Worm (Caenorhabditis elegans) whole organism, young adult: ENCODE measurements around the gene K08H10.10.
A peak's percentile ranks its signal among the peaks of the same experiment; 100 is the strongest.

Experiments used
- B0019.2 ChIP-seq: fragments of 200-800 bp; sonication (Bioruptor generic); conservative IDR thresholded peaks from 2 replicates; pipeline ENCODE4 v1.3.6; 2022; ENCODE audit warnings: missing genetic modification reagents, missing genetic modification characterization, missing compliant biosample characterization
- B0261.1 ChIP-seq: sonication (generic microtip); optimal IDR thresholded peaks from 2 replicates; lab custom pipeline; 2016; ENCODE audit warnings: mild to moderate bottlenecking, missing genetic modification characterization, moderate library complexity, missing compliant biosample characterization
- B0336.3 ChIP-seq: fragments of 200-800 bp; sonication (Bioruptor generic); IDR thresholded peaks from 2 replicates; pipeline ENCODE4 v1.3.6; 2022; ENCODE audit warnings: missing genetic modification characterization, missing compliant biosample characterization
- F33H1.4 ChIP-seq: fragments of 200-800 bp; sonication (Bioruptor generic); IDR thresholded peaks from 2 replicates; pipeline ENCODE4 v1.3.6; 2022; ENCODE audit warnings: missing genetic modification reagents, missing genetic modification characterization, missing compliant biosample characterization
- F37B4.10 ChIP-seq: fragments of 200-800 bp; sonication (Bioruptor generic); IDR thresholded peaks from 2 replicates; pipeline ENCODE4 v1.3.6; 2022; ENCODE audit warnings: missing genetic modification characterization, missing compliant biosample characterization
- F49E8.2 ChIP-seq: sonication (generic microtip); optimal IDR thresholded peaks from 3 replicates; lab custom pipeline; 2017; ENCODE audit warnings: missing genetic modification characterization, mild to moderate bottlenecking, missing compliant biosample characterization, antibody characterized with exemption, moderate library complexity; ENCODE audit not compliant: insufficient read depth
- F52B5.7 ChIP-seq: sonication (generic microtip); optimal IDR thresholded peaks from 2 replicates; lab custom pipeline; 2016; ENCODE audit warnings: mild to moderate bottlenecking, missing genetic modification characterization, missing compliant biosample characterization
- T26A5.8 ChIP-seq: sonication (generic microtip); optimal IDR thresholded peaks from 2 replicates; lab custom pipeline; 2016; ENCODE audit warnings: missing genetic modification characterization, missing compliant biosample characterization
- Y53F4B.3 ChIP-seq: fragments of 200-800 bp; sonication (Bioruptor generic); IDR thresholded peaks from 2 replicates; pipeline ENCODE4 v1.3.6; 2022; ENCODE audit warnings: missing genetic modification reagents, missing genetic modification characterization, missing compliant biosample characterization
- Y56A3A.18 ChIP-seq: fragments of 200-800 bp; sonication (Bioruptor generic); IDR thresholded peaks from 2 replicates; pipeline ENCODE4 v1.3.6; 2022; ENCODE audit warnings: missing genetic modification reagents, missing genetic modification characterization, missing compliant biosample characterization
- Y79H2A.3 ChIP-seq: fragments of 200-800 bp; sonication (Bioruptor generic); conservative IDR thresholded peaks from 2 replicates; pipeline ENCODE4 v1.3.6; 2022; ENCODE audit warnings: missing genetic modification reagents, missing genetic modification characterization, missing compliant biosample characterization
- athp-1 ChIP-seq: sonication (generic microtip); optimal IDR thresholded peaks from 2 replicates; lab custom pipeline; 2017; ENCODE audit warnings: mild to moderate bottlenecking, missing genetic modification characterization, missing compliant biosample characterization
- attf-5 ChIP-seq: fragments of 200-800 bp; sonication (Bioruptor generic); optimal IDR thresholded peaks from 2 replicates; lab custom pipeline; 2018; ENCODE audit warnings: mild to moderate bottlenecking, missing genetic modification characterization, missing compliant biosample characterization
- ceh-100 ChIP-seq: fragments of 200-800 bp; sonication (Bioruptor generic); IDR thresholded peaks from 2 replicates; pipeline ENCODE4 v1.3.6; 2022; ENCODE audit warnings: missing genetic modification reagents, missing genetic modification characterization, missing compliant biosample characterization
- ceh-58 ChIP-seq: fragments of 200-800 bp; sonication (Bioruptor generic); IDR thresholded peaks from 2 replicates; pipeline ENCODE4 v1.3.6; 2022; ENCODE audit warnings: missing genetic modification characterization, missing compliant biosample characterization
- dpff-1 ChIP-seq: sonication (generic microtip); optimal IDR thresholded peaks from 2 replicates; lab custom pipeline; 2017; ENCODE audit warnings: mild to moderate bottlenecking, missing genetic modification characterization, missing compliant biosample characterization
- dpl-1 ChIP-seq: fragments of 150-350 bp; optimal IDR thresholded peaks from 2 replicates; lab custom pipeline; 2014; ENCODE audit warnings: missing biosample characterization, missing genetic modification reagents, missing genetic modification characterization
- egrh-3 ChIP-seq: fragments of 200-800 bp; sonication (Bioruptor generic); IDR thresholded peaks from 2 replicates; pipeline ENCODE4 v1.3.6; 2022; ENCODE audit warnings: missing genetic modification reagents, missing genetic modification characterization, missing compliant biosample characterization
- ekl-4 ChIP-seq: fragments of 200-800 bp; sonication (Bioruptor generic); IDR thresholded peaks from 2 replicates; pipeline ENCODE4 v1.3.6; 2022; ENCODE audit warnings: missing genetic modification reagents, missing genetic modification characterization, missing compliant biosample characterization
- fkh-3 ChIP-seq: sonication (generic microtip); optimal IDR thresholded peaks from 2 replicates; lab custom pipeline; 2016; ENCODE audit warnings: mild to moderate bottlenecking, missing genetic modification characterization, missing compliant biosample characterization
- hlh-26 ChIP-seq: fragments of 200-800 bp; sonication (Bioruptor generic); conservative IDR thresholded peaks from 2 replicates; pipeline ENCODE4 v1.3.6; 2022; ENCODE audit warnings: missing genetic modification reagents, missing genetic modification characterization, missing compliant biosample characterization
- hmg-1.2 ChIP-seq: fragments of 200-800 bp; sonication (Bioruptor generic); IDR thresholded peaks from 2 replicates; pipeline ENCODE4 v1.3.6; 2022; ENCODE audit warnings: missing genetic modification reagents, missing genetic modification characterization, missing compliant biosample characterization
- hsf-1 ChIP-seq: fragments of 200-800 bp; sonication (Bioruptor generic); IDR thresholded peaks from 2 replicates; pipeline ENCODE4 v1.3.6; 2022; ENCODE audit warnings: missing genetic modification reagents, missing genetic modification characterization, missing compliant biosample characterization
- let-526 ChIP-seq: fragments of 200-800 bp; sonication (Bioruptor generic); IDR thresholded peaks from 2 replicates; pipeline ENCODE4 v1.3.6; 2022; ENCODE audit warnings: missing genetic modification reagents, missing genetic modification characterization, missing compliant biosample characterization
- madf-10 ChIP-seq: sonication (generic microtip); optimal IDR thresholded peaks from 2 replicates; lab custom pipeline; 2016; ENCODE audit warnings: mild to moderate bottlenecking, missing genetic modification characterization, missing compliant biosample characterization
- madf-6 ChIP-seq: fragments of 200-800 bp; sonication (Bioruptor generic); IDR thresholded peaks from 2 replicates; pipeline ENCODE4 v1.3.6; 2022; ENCODE audit warnings: missing genetic modification reagents, missing genetic modification characterization, missing compliant biosample characterization
- mcd-1 ChIP-seq: fragments of 200-800 bp; sonication (Bioruptor generic); IDR thresholded peaks from 2 replicates; pipeline ENCODE4 v1.3.6; 2022; ENCODE audit warnings: missing genetic modification reagents, missing genetic modification characterization, missing compliant biosample characterization
- mel-28 ChIP-seq: sonication (generic microtip); optimal IDR thresholded peaks from 2 replicates; lab custom pipeline; 2016; ENCODE audit warnings: borderline replicate concordance, mild to moderate bottlenecking, missing genetic modification characterization, missing compliant biosample characterization
- mxl-1 ChIP-seq: sonication (generic microtip); optimal IDR thresholded peaks from 2 replicates; lab custom pipeline; 2016; ENCODE audit warnings: missing genetic modification characterization, missing compliant biosample characterization
- nfya-1 ChIP-seq: sonication (generic microtip); optimal IDR thresholded peaks from 2 replicates; lab custom pipeline; 2017; ENCODE audit warnings: antibody characterized with exemption, missing compliant biosample characterization, missing genetic modification characterization, borderline replicate concordance; ENCODE audit not compliant: insufficient read depth
- nfya-2 ChIP-seq: fragments of 200-800 bp; sonication (Bioruptor generic); IDR thresholded peaks from 2 replicates; pipeline ENCODE4 v1.3.6; 2022; ENCODE audit warnings: missing genetic modification reagents, missing genetic modification characterization, missing compliant biosample characterization
- nfyb-1 ChIP-seq: fragments of 200-800 bp; sonication (Bioruptor generic); IDR thresholded peaks from 2 replicates; pipeline ENCODE4 v1.3.6; 2022; ENCODE audit warnings: missing genetic modification reagents, missing genetic modification characterization, missing compliant biosample characterization
- nhr-90 ChIP-seq: sonication (generic microtip); optimal IDR thresholded peaks from 2 replicates; lab custom pipeline; 2016; ENCODE audit warnings: missing genotype, mild to moderate bottlenecking, missing genetic modification characterization, missing compliant biosample characterization
- rcor-1 ChIP-seq: fragments of 200-800 bp; sonication (Bioruptor generic); IDR thresholded peaks from 2 replicates; pipeline ENCODE4 v1.3.6; 2022; ENCODE audit warnings: missing genetic modification reagents, missing genetic modification characterization, missing compliant biosample characterization
- repo-1 ChIP-seq: sonication (generic microtip); optimal IDR thresholded peaks from 2 replicates; lab custom pipeline; 2017; ENCODE audit warnings: mild to moderate bottlenecking, missing genetic modification characterization, missing compliant biosample characterization
- snpc-1.3 ChIP-seq: sonication (generic microtip); optimal IDR thresholded peaks from 2 replicates; lab custom pipeline; 2017; ENCODE audit warnings: missing genetic modification characterization, mild to moderate bottlenecking, missing compliant biosample characterization, antibody characterized with exemption, moderate library complexity, missing genotype, missing genetic modification reagents; ENCODE audit not compliant: insufficient read depth
- snpc-3.4 ChIP-seq: sonication (generic microtip); optimal IDR thresholded peaks from 2 replicates; lab custom pipeline; 2017; ENCODE audit warnings: missing genetic modification characterization, mild to moderate bottlenecking, missing compliant biosample characterization, antibody characterized with exemption, moderate library complexity, missing genotype, missing genetic modification reagents
- tbp1 ChIP-seq: fragments of 200-800 bp; sonication (Bioruptor generic); optimal IDR thresholded peaks from 2 replicates; lab custom pipeline; 2018; ENCODE audit warnings: mild to moderate bottlenecking, missing genetic modification characterization, missing compliant biosample characterization
- tlf-1 ChIP-seq: fragments of 200-800 bp; sonication (Bioruptor generic); optimal IDR thresholded peaks from 2 replicates; lab custom pipeline; 2018; ENCODE audit warnings: mild to moderate bottlenecking, missing genetic modification characterization, missing compliant biosample characterization
- xnd-1 ChIP-seq: sonication (generic microtip); optimal IDR thresholded peaks from 2 replicates; lab custom pipeline; 2016; ENCODE audit warnings: missing genotype, missing genetic modification reagents, missing genetic modification characterization, missing compliant biosample characterization
- ztf-22 ChIP-seq: fragments of 200-800 bp; sonication (Bioruptor generic); optimal IDR thresholded peaks from 2 replicates; lab custom pipeline; 2018; ENCODE audit warnings: mild to moderate bottlenecking, missing genetic modification characterization, moderate library complexity, missing compliant biosample characterization

Gene K08H10.10

DNA sequence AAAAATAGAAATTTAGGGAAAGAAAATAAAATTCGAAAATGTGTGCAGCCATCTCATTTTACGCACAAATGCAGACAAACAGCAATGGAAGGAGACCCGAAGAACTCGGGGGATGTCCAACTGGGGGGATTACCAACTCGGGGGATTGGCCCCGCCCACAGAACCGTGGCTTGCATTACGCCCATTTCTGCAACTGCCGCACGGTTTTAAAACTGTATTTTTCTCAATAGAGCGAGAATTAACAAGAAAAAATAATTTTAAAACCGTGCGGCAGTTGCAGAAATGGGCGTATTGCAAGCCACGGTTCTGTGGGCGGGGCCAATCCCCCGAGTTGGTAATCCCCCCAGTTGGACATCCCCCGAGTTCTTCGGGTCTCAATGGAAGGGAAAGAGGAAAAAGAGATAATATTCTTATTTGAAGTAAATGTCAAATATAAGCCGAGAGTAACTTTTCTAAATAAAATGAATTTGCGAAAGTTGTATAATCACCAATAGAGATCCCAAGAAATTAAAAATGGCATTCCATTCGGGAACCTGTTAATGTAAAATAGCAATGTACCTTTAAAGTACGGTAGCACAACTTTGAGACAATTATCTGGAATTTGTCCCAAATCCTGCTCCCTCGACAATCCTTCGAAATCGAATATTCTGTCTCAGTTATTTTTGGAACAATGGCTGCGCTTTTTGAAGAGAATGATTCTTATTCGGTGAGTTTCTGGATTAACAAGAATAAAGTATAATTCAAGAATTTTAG lies 20.0 kb upstream of the K08H10.10 start, which contains the start of the genes ruvb-1 and tofu-1 (continued):
- TF ChIP-seq B0019.2 (0 out of 2 replicates have a peak, but pooled peaks have one; percentile 45), ekl-4 (GFP tag; lab: Robert Waterston, UW) (peak; percentile 60; the same call in 1 of the 2 replicates), xnd-1 (tag; lab: Kevin White, UChicago) (peak; percentile 44), attf-5 (GFP tag; lab: Kevin White, UChicago) (peak; percentile 74), mcd-1 (GFP tag; lab: Robert Waterston, UW) (peak; percentile 91), egrh-3 (GFP tag; lab: Robert Waterston, UW) (peak; percentile 57), hmg-1.2 (GFP tag; lab: Robert Waterston, UW) (peak; percentile 49), tbp1 (GFP tag; lab: Kevin White, UChicago) (peak; percentile 14), madf-10 (tag; lab: Kevin White, UChicago) (peak; percentile 70), F33H1.4 (GFP tag; lab: Robert Waterston, UW) (peak; percentile 67)
- TF ChIP-seq, all 124 proteins: peak for 53; not testable (repeated sequence) for 71

DNA sequence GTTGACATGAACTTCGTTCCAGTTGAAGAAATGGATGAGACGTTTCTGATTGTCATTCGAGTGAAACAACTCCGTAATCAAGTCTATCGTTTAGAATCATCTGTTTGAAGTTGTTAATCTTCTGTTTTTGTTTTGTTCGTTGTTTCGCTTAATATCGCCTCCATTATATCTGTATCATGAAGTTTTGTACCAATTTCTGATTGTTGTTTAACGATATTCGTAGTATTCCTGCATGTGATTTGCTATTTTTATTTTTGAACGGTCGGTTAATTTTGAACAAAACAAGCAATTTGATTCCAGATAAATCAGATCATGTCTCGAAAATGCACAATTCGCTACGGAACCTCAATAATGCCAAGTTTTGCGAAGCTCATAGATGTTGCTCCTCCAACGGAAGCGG lies 18.3 kb upstream of the K08H10.10 start, which contains the start of gene C27H6.9:
TSS of gene C27H6.9 (plus strand) at position 301 of the 400 bp plus-strand sequence.
- TF ChIP-seq hsf-1 (GFP tag; lab: Robert Waterston, UW) = peak; percentile 27; the same call in 1 of the 2 replicates
- TF ChIP-seq nfya-2 (GFP tag; lab: Robert Waterston, UW) = no peak
- peak; percentile 14; the same call in 1 of the 2 replicates for TF ChIP-seq madf-6 (GFP tag; lab: Robert Waterston, UW)

DNA sequence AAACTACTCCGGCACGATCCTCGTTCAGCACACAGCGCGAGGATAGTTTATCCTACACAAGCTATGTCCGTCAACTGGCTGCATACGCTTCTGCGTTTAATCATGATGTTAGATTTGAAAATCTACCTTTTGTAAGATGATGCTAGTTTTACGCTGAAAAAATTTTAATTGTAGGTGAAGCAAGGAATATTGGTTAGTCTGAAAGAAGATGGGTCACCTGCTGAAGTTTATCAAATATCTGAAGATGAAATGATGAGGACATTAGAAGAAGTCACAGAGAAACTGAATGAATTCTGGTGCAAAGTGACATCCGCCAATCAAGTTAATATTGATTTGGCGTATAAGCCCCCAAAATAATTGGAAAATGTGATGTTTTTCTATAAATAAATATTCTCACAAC lies 17.3 kb upstream of the K08H10.10 start:
- TF ChIP-seq F49E8.2 (tag; lab: Kevin White, UChicago) (no peak), snpc-1.3 (tag; lab: Kevin White, UChicago) (no peak), B0336.3 (GFP tag; lab: Robert Waterston, UW) (0 out of 2 replicates have a peak, but pooled peaks have one; percentile 19), Y56A3A.18 (GFP tag; lab: Robert Waterston, UW) (peak; percentile 41; the same call in 1 of the 2 replicates), hlh-26 (no peak), tbp1 (GFP tag; lab: Kevin White, UChicago) (no peak), fkh-3 (tag; lab: Kevin White, UChicago) (no peak), hmg-1.2 (GFP tag; lab: Robert Waterston, UW) (no peak; the same call in none of the 2 replicates), ekl-4 (GFP tag; lab: Robert Waterston, UW) (0 out of 2 replicates have a peak, but pooled peaks have one; percentile 8), mxl-1 (tag; lab: Kevin White, UChicago) (no peak), F37B4.10 (no peak), snpc-3.4 (no peak), ceh-100 (GFP tag; lab: Robert Waterston, UW) (no peak), let-526 (GFP tag; lab: Robert Waterston, UW) (no peak), T26A5.8 (tag; lab: Kevin White, UChicago) (no peak), B0261.1 (tag; lab: Kevin White, UChicago) (no peak), tlf-1 (GFP tag; lab: Kevin White, UChicago) (no peak), rcor-1 (0 out of 2 replicates have a peak, but pooled peaks have one; percentile 11), F52B5.7 (tag; lab: Kevin White, UChicago) (no peak), mel-28 (tag; lab: Kevin White, UChicago) (no peak), madf-6 (GFP tag; lab: Robert Waterston, UW) (no peak), hsf-1 (GFP tag; lab: Robert Waterston, UW) (peak; percentile 41; the same call in 1 of the 2 replicates), dpff-1 (no peak), attf-5 (GFP tag; lab: Kevin White, UChicago) (no peak), repo-1 (tag; lab: Kevin White, UChicago) (no peak), ceh-58 (no peak), dpl-1 (GFP tag; lab: Kevin White, UChicago) (no peak), Y79H2A.3 (GFP tag; lab: Robert Waterston, UW) (0 out of 2 replicates have a peak, but pooled peaks have one; percentile 25), nhr-90 (no peak), madf-10 (tag; lab: Kevin White, UChicago) (no peak), athp-1 (tag; lab: Kevin White, UChicago) (no peak), nfyb-1 (GFP tag; lab: Robert Waterston, UW) (peak; percentile 46; the same call in 1 of the 2 replicates), ztf-22 (GFP tag; lab: Kevin White, UChicago) (no peak), Y53F4B.3 (GFP tag; lab: Robert Waterston, UW) (no peak), nfya-1 (tag; lab: Kevin White, UChicago) (no peak)
